Fruit fly (Drosophila melanogaster) whole organism, pupa: ENCODE data around the gene spoon.

Experiments
- CG10348 ChIP-seq: fragments of 200-800 bp; sonication (Bioruptor generic); IDR thresholded peaks from 2 replicates; pipeline ENCODE4 v1.3.6; 2022; ENCODE audit warnings: missing biosample characterization, missing genetic modification characterization
- CG12605 ChIP-seq: fragments of 200-800 bp; sonication (Bioruptor generic); IDR thresholded peaks from 2 replicates; pipeline ENCODE4 v1.3.6; 2022; ENCODE audit warnings: missing biosample characterization, missing genetic modification characterization
- CG13204 ChIP-seq: fragments of 200-800 bp; sonication (Bioruptor generic); optimal IDR thresholded peaks from 2 replicates; lab custom pipeline; 2018; ENCODE audit warnings: missing biosample characterization, mild to moderate bottlenecking, missing genetic modification characterization, moderate library complexity
- CG14655 ChIP-seq: fragments of 200-800 bp; sonication (Bioruptor generic); optimal IDR thresholded peaks from 3 replicates; lab custom pipeline; 2017; ENCODE audit warnings: mild to moderate bottlenecking, missing biosample characterization, missing genetic modification reagents, missing genetic modification characterization
- CG15710 ChIP-seq: fragments of 200-800 bp; sonication (Bioruptor generic); optimal IDR thresholded peaks from 2 replicates; lab custom pipeline; 2018; ENCODE audit warnings: missing biosample characterization, mild to moderate bottlenecking, missing genetic modification characterization, moderate library complexity
- CG17806 ChIP-seq: fragments of 200-800 bp; sonication (Bioruptor generic); optimal IDR thresholded peaks from 2 replicates; lab custom pipeline; 2018; ENCODE audit warnings: missing biosample characterization, mild to moderate bottlenecking, missing genetic modification characterization, moderate library complexity
- CG32121 ChIP-seq: fragments of 200-800 bp; sonication (Bioruptor generic); IDR thresholded peaks from 2 replicates; pipeline ENCODE4 v1.3.6; 2022; ENCODE audit warnings: missing biosample characterization, missing genetic modification characterization
- CG34367 ChIP-seq: fragments of 200-800 bp; sonication (Bioruptor generic); optimal IDR thresholded peaks from 2 replicates; lab custom pipeline; 2018; ENCODE audit warnings: missing biosample characterization, mild to moderate bottlenecking, missing genetic modification characterization
- CG4496 ChIP-seq: fragments of 200-800 bp; sonication (Bioruptor generic); IDR thresholded peaks from 3 replicates; pipeline ENCODE4 v1.3.6; 2022; ENCODE audit warnings: missing biosample characterization, missing genetic modification characterization
- CG8159 ChIP-seq: fragments of 200-800 bp; sonication (Bioruptor generic); optimal IDR thresholded peaks from 3 replicates; lab custom pipeline; 2018; ENCODE audit warnings: missing biosample characterization, mild to moderate bottlenecking, missing genetic modification characterization, moderate library complexity
- CG8301 ChIP-seq: fragments of 200-800 bp; sonication (Bioruptor generic); optimal IDR thresholded peaks from 2 replicates; lab custom pipeline; 2018; ENCODE audit warnings: missing biosample characterization, mild to moderate bottlenecking, missing genetic modification characterization
- CG9948 ChIP-seq: fragments of 200-800 bp; sonication (Bioruptor generic); optimal IDR thresholded peaks from 2 replicates; lab custom pipeline; 2018; ENCODE audit warnings: missing biosample characterization, mild to moderate bottlenecking, missing genetic modification characterization, moderate library complexity
- D1 ChIP-seq: fragments of 200-800 bp; sonication (Bioruptor generic); optimal IDR thresholded peaks from 2 replicates; lab custom pipeline; 2018; ENCODE audit warnings: missing biosample characterization, mild to moderate bottlenecking, missing genetic modification characterization, moderate library complexity
- EcR ChIP-seq: fragments of 200-800 bp; sonication (Bioruptor generic); optimal IDR thresholded peaks from 3 replicates; lab custom pipeline; 2019; ENCODE audit warnings: missing biosample characterization, missing genetic modification characterization, mild to moderate bottlenecking, moderate library complexity, missing genetic modification reagents
- Ets98B ChIP-seq: fragments of 200-800 bp; sonication (Bioruptor generic); IDR thresholded peaks from 2 replicates; pipeline ENCODE4 v1.3.6; 2022; ENCODE audit warnings: missing biosample characterization, missing genetic modification characterization
- Pif1A ChIP-seq: fragments of 200-800 bp; sonication (Bioruptor generic); optimal IDR thresholded peaks from 3 replicates; lab custom pipeline; 2016; ENCODE audit warnings: missing biosample characterization, missing genetic modification characterization
- Pif1B ChIP-seq: fragments of 200-800 bp; sonication (Bioruptor generic); optimal IDR thresholded peaks from 3 replicates; lab custom pipeline; 2016; ENCODE audit warnings: missing biosample characterization, missing genetic modification characterization
- Snoo ChIP-seq: fragments of 200-800 bp; sonication (Bioruptor generic); optimal IDR thresholded peaks from 3 replicates; lab custom pipeline; 2017; ENCODE audit warnings: missing biosample characterization, mild to moderate bottlenecking, missing genetic modification characterization, inconsistent platforms
- fd96Ca ChIP-seq: fragments of 200-800 bp; sonication (Bioruptor generic); IDR thresholded peaks from 3 replicates; pipeline ENCODE4 v1.3.6; 2022; ENCODE audit warnings: missing biosample characterization, missing genetic modification characterization
- gl ChIP-seq: fragments of 200-800 bp; sonication (Bioruptor generic); optimal IDR thresholded peaks from 2 replicates; lab custom pipeline; 2018; ENCODE audit warnings: missing biosample characterization, mild to moderate bottlenecking, missing genetic modification characterization
- rn ChIP-seq: fragments of 200-800 bp; sonication (Bioruptor generic); IDR thresholded peaks from 2 replicates; pipeline ENCODE4 v1.3.6; 2022; ENCODE audit warnings: missing biosample characterization, missing genetic modification characterization

The spoon gene

dm6 chrX:5420568-5421019 lies at the start of gene spoon:
TSS of gene spoon (minus strand) at chrX:5420867.
- TF ChIP-seq CG8159 (tag; lab: Kevin White, UChicago) = no peak
- 0 out of 3 replicates have a peak, but pooled peaks have one; percentile 46 for TF ChIP-seq CG4496 (GFP tag; lab: Robert Waterston, UW)
- no peak for TF ChIP-seq Snoo (tag; lab: Kevin White, UChicago)
- TF ChIP-seq fd96Ca (GFP tag; lab: Robert Waterston, UW) = 0 out of 3 replicates have a peak, but pooled peaks have one; percentile 33

- TF ChIP-seq CG14655 (GFP tag; lab: Kevin White, UChicago) (no peak), EcR (no peak), gl (tag; lab: Kevin White, UChicago) (no peak), CG8159 (tag; lab: Kevin White, UChicago) (no peak), CG4496 (GFP tag; lab: Robert Waterston, UW) (0 out of 3 replicates have a peak, but pooled peaks have one; percentile 3), CG17806 (tag; lab: Kevin White, UChicago) (no peak)
- TF ChIP-seq, all 21 proteins: peak for 1
These were observed 25.7 kb upstream of the spoon start, which contains the start of gene SPR for dm6 chrX:5446404-5446803. TSS of gene SPR (plus strand) at chrX:5446656.

- TF ChIP-seq Ets98B (GFP tag; lab: Robert Waterston, UW) (no peak), CG12605 (GFP tag; lab: Robert Waterston, UW) (no peak), fd96Ca (GFP tag; lab: Robert Waterston, UW) (no peak), CG15710 (no peak), Pif1B (GFP tag; lab: Kevin White, UChicago) (no peak), CG32121 (GFP tag; lab: Robert Waterston, UW) (no peak), Pif1A (GFP tag; lab: Kevin White, UChicago) (no peak), CG14655 (GFP tag; lab: Kevin White, UChicago) (no peak), CG34367 (tag; lab: Kevin White, UChicago) (no peak), Snoo (tag; lab: Kevin White, UChicago) (no peak), CG8159 (tag; lab: Kevin White, UChicago) (no peak), D1 (tag; lab: Kevin White, UChicago) (no peak), CG4496 (GFP tag; lab: Robert Waterston, UW) (no peak), CG17806 (tag; lab: Kevin White, UChicago) (no peak), CG8301 (tag; lab: Kevin White, UChicago) (no peak), CG13204 (no peak), rn (GFP tag; lab: Robert Waterston, UW) (no peak), EcR (no peak)
These were observed 12.2 kb upstream of the spoon start for dm6 chrX:5432635-5433482.

- TF ChIP-seq Ets98B (GFP tag; lab: Robert Waterston, UW) (peak; percentile 71), Pif1B (GFP tag; lab: Kevin White, UChicago) (peak; percentile 80), CG17806 (tag; lab: Kevin White, UChicago) (peak; percentile 80), Snoo (tag; lab: Kevin White, UChicago) (peak; percentile 88), CG4496 (GFP tag; lab: Robert Waterston, UW) (peak; percentile 84), CG32121 (GFP tag; lab: Robert Waterston, UW) (peak; percentile 81), CG13204 (peak; percentile 98), rn (GFP tag; lab: Robert Waterston, UW) (peak; percentile 49; the same call in 1 of the 2 replicates), CG34367 (tag; lab: Kevin White, UChicago) (peak; percentile 83), CG8301 (tag; lab: Kevin White, UChicago) (peak; percentile 91), CG9948 (tag; lab: Kevin White, UChicago) (peak; percentile 86), CG15710 (peak; percentile 91), fd96Ca (GFP tag; lab: Robert Waterston, UW) (peak; percentile 74; the same call in 2 of the 3 replicates), gl (tag; lab: Kevin White, UChicago) (peak; percentile 68), CG14655 (GFP tag; lab: Kevin White, UChicago) (peak; percentile 94), EcR (peak; percentile 29), Pif1A (GFP tag; lab: Kevin White, UChicago) (peak; percentile 86), D1 (tag; lab: Kevin White, UChicago) (peak; percentile 56), CG12605 (GFP tag; lab: Robert Waterston, UW) (peak; percentile 69), CG8159 (tag; lab: Kevin White, UChicago) (peak; percentile 89), CG10348 (GFP tag; lab: Robert Waterston, UW) (peak; percentile 67)
These were observed 9.3 kb upstream of the spoon start for dm6 chrX:5429778-5430576.

- TF ChIP-seq Snoo (tag; lab: Kevin White, UChicago) (no peak), gl (tag; lab: Kevin White, UChicago) (no peak)
These were observed 8.6 kb upstream of the spoon start, which contains the start of gene CG15784 for dm6 chrX:5429271-5429670. TSS of gene CG15784 (plus strand) at chrX:5429571.
